Worm (Caenorhabditis elegans) whole organism, late embryonic: ENCODE results near the gene old-2.

Experiments used
- K02D7.2 ChIP-seq: sonication (generic microtip); optimal IDR thresholded peaks from 2 replicates; lab custom pipeline; 2017; ENCODE audit warnings: mild to moderate bottlenecking, missing genetic modification characterization, missing compliant biosample characterization
- ceh-14 ChIP-seq: sonication (generic microtip); optimal IDR thresholded peaks from 2 replicates; lab custom pipeline; 2016; ENCODE audit warnings: missing genotype, missing genetic modification characterization, missing compliant biosample characterization
- ceh-22 ChIP-seq: sonication (generic microtip); optimal IDR thresholded peaks from 2 replicates; lab custom pipeline; 2017; ENCODE audit warnings: missing biosample characterization, missing genetic modification characterization
- dve-1 ChIP-seq: sonication (generic microtip); optimal IDR thresholded peaks from 2 replicates; lab custom pipeline; 2017; ENCODE audit warnings: antibody characterized with exemption, mild to moderate bottlenecking, missing genetic modification characterization, missing compliant biosample characterization
- sox-2 ChIP-seq: fragments of 200-800 bp; sonication (Bioruptor generic); IDR thresholded peaks from 2 replicates; pipeline ENCODE4 v1.3.6; 2022; ENCODE audit warnings: missing genetic modification reagents, missing genetic modification characterization, missing compliant biosample characterization

- TF ChIP-seq K02D7.2 (tag; lab: Kevin White, UChicago) (no peak), dve-1 (no peak), ceh-14 (no peak), ceh-22 (tag; lab: Kevin White, UChicago) (no peak), sox-2 (GFP tag; lab: Robert Waterston, UW) (no peak)
Measured at ce11 chrII:9826946-9827345, 22.5 kb downstream of the old-2 start.
